Fruit fly (Drosophila melanogaster): ENCODE measurements around the gene CG42324.
A peak's percentile ranks its signal among the peaks of the same experiment; 100 is the strongest.

CG42324 gene

dm6 chr3L:3515280-3516020, 43.2 kb downstream of the CG42324 start, which contains the start of gene Eip63E:
Gene Eip63E, plus strand, starts transcription at chr3L:3515751.
- TF ChIP-seq CG17801 (GFP tag; optimal IDR thresholded peaks at IDR 0.05; ENCODE audit: partially characterized antibody), result peak; percentile 80

dm6 chr3L:3516485-3516884, 44.2 kb downstream of the CG42324 start:
- TF ChIP-seq CG17801 (GFP tag; optimal IDR thresholded peaks at IDR 0.05; ENCODE audit: partially characterized antibody), result no peak

- peak; percentile 59 for TF ChIP-seq CG17801 (GFP tag; optimal IDR thresholded peaks at IDR 0.05; ENCODE audit: partially characterized antibody)
Measured at dm6 chr3L:3517894-3518293, 45.6 kb downstream of the CG42324 start.

- TF ChIP-seq CG17801 (GFP tag; optimal IDR thresholded peaks at IDR 0.05; ENCODE audit: partially characterized antibody), result no peak
Measured at dm6 chr3L:3518512-3519492, 46.6 kb downstream of the CG42324 start.

- no peak for TF ChIP-seq CG17801 (GFP tag; optimal IDR thresholded peaks at IDR 0.05; ENCODE audit: partially characterized antibody)
Measured at dm6 chr3L:3523766-3524165, 51.5 kb downstream of the CG42324 start.

dm6 chr3L:3530588-3531264, 58.5 kb downstream of the CG42324 start:
- no peak for TF ChIP-seq CG17801 (GFP tag; optimal IDR thresholded peaks at IDR 0.05; ENCODE audit: partially characterized antibody)

dm6 chr3L:3531359-3531758, 59.1 kb downstream of the CG42324 start:
- no peak for TF ChIP-seq CG17801 (GFP tag; optimal IDR thresholded peaks at IDR 0.05; ENCODE audit: partially characterized antibody)

- no peak for TF ChIP-seq CG17801 (GFP tag; optimal IDR thresholded peaks at IDR 0.05; ENCODE audit: partially characterized antibody)
Measured at dm6 chr3L:3532867-3533266, 60.6 kb downstream of the CG42324 start.

dm6 chr3L:3534216-3534615, 62.0 kb downstream of the CG42324 start:
- no peak for TF ChIP-seq CG17801 (GFP tag; optimal IDR thresholded peaks at IDR 0.05; ENCODE audit: partially characterized antibody)

dm6 chr3L:3535674-3536073, 63.4 kb downstream of the CG42324 start:
- TF ChIP-seq CG17801 (GFP tag; optimal IDR thresholded peaks at IDR 0.05; ENCODE audit: partially characterized antibody), result no peak

dm6 chr3L:3536414-3536813, 64.2 kb downstream of the CG42324 start:
- no peak for TF ChIP-seq CG17801 (GFP tag; optimal IDR thresholded peaks at IDR 0.05; ENCODE audit: partially characterized antibody)

- TF ChIP-seq CG17801 (GFP tag; optimal IDR thresholded peaks at IDR 0.05; ENCODE audit: partially characterized antibody), result no peak
Measured at dm6 chr3L:3536905-3537665, 64.8 kb downstream of the CG42324 start.

dm6 chr3L:3542498-3543322, 70.5 kb downstream of the CG42324 start:
- peak; percentile 97 for TF ChIP-seq CG17801 (GFP tag; optimal IDR thresholded peaks at IDR 0.05; ENCODE audit: partially characterized antibody)

- no peak for TF ChIP-seq CG17801 (GFP tag; optimal IDR thresholded peaks at IDR 0.05; ENCODE audit: partially characterized antibody)
Measured at dm6 chr3L:3543525-3543971, 71.3 kb downstream of the CG42324 start.
